Worm (Caenorhabditis elegans): ENCODE results near the gene gldi-5.

The gldi-5 gene

ce11 chrIII:3703397-3703796, 22.9 kb downstream of the gldi-5 start, which contains the start of gene C14B1.3:
Gene C14B1.3, plus strand, starts transcription at chrIII:3703564.
- TF ChIP-seq crh-2 (tag; optimal IDR thresholded peaks at IDR 0.05) (peak; percentile 32), nhr-12 (tag; optimal IDR thresholded peaks at IDR 0.05) (no peak), sma-3 (GFP tag; optimal IDR thresholded peaks at IDR 0.05) (peak; percentile 19), zag-1 (tag; optimal IDR thresholded peaks at IDR 0.05) (no peak), ama-1 (optimal IDR thresholded peaks at IDR 0.05) (no peak), ztf-11 (tag; optimal IDR thresholded peaks at IDR 0.05) (no peak), blmp-1 (tag; optimal IDR thresholded peaks at IDR 0.05; ENCODE audit: insufficient read depth) (peak; percentile 4), lin-11 (tag; optimal IDR thresholded peaks at IDR 0.05) (no peak), ceh-82 (tag; optimal IDR thresholded peaks at IDR 0.05) (no peak), fos-1 (tag; optimal IDR thresholded peaks at IDR 0.05) (peak; percentile 90), egl-27 (tag; optimal IDR thresholded peaks at IDR 0.05) (no peak), dmd-4 (tag; optimal IDR thresholded peaks at IDR 0.05) (no peak), mbf-1 (tag; optimal IDR thresholded peaks at IDR 0.05) (no peak), nhr-237 (tag; optimal IDR thresholded peaks at IDR 0.05) (no peak), elt-3 (tag; optimal IDR thresholded peaks at IDR 0.05) (no peak), ztf-1 (GFP tag; conservative IDR thresholded peaks at IDR 0.05) (no peak), elt-1 (tag; optimal IDR thresholded peaks at IDR 0.05) (no peak), mab-5 (tag; optimal IDR thresholded peaks at IDR 0.05) (no peak), sma-9 (GFP tag; optimal IDR thresholded peaks at IDR 0.05) (peak; percentile 4), sma-9 (tag; optimal IDR thresholded peaks at IDR 0.05) (no peak), nhr-11 (tag; optimal IDR thresholded peaks at IDR 0.05) (no peak), mdl-1 (tag; optimal IDR thresholded peaks at IDR 0.05) (peak in 1 of 2 experiments; percentile 11), C34F6.9 (tag; optimal IDR thresholded peaks at IDR 0.05) (peak; percentile 86), aly-2 (tag; optimal IDR thresholded peaks at IDR 0.05) (no peak), gmeb-1 (tag; optimal IDR thresholded peaks at IDR 0.05) (no peak), unc-55 (GFP tag; optimal IDR thresholded peaks at IDR 0.05) (peak; percentile 56), lsy-2 (tag; optimal IDR thresholded peaks at IDR 0.05) (peak in 1 of 2 experiments; percentile 50), lin-13 (GFP tag; optimal IDR thresholded peaks at IDR 0.05) (peak; percentile 34), nhr-6 (tag; optimal IDR thresholded peaks at IDR 0.05) (no peak), unc-62 (GFP tag; optimal IDR thresholded peaks at IDR 0.05) (no peak), nhr-23 (tag; optimal IDR thresholded peaks at IDR 0.05) (no peak), unc-39 (tag; optimal IDR thresholded peaks at IDR 0.05) (no peak), nhr-129 (tag; optimal IDR thresholded peaks at IDR 0.05) (peak; percentile 21), nhr-21 (tag; optimal IDR thresholded peaks at IDR 0.05) (no peak), sem-4 (tag; optimal IDR thresholded peaks at IDR 0.05) (peak; percentile 28), ceh-16 (tag; optimal IDR thresholded peaks at IDR 0.05) (no peak), peb-1 (tag; optimal IDR thresholded peaks at IDR 0.05) (no peak), ztf-4 (tag; optimal IDR thresholded peaks at IDR 0.05) (no peak)

- TF ChIP-seq nhr-11 (tag; optimal IDR thresholded peaks at IDR 0.05): no peak
- peak; percentile 6 for TF ChIP-seq skn-1 (tag; optimal IDR thresholded peaks at IDR 0.05)
- peak; percentile 64 for TF ChIP-seq C34F6.9 (tag; optimal IDR thresholded peaks at IDR 0.05)
- TF ChIP-seq nhr-25 (tag; optimal IDR thresholded peaks at IDR 0.05): peak; percentile 10
- TF ChIP-seq elt-3 (tag; optimal IDR thresholded peaks at IDR 0.05): no peak
- no peak for TF ChIP-seq gmeb-1 (tag; optimal IDR thresholded peaks at IDR 0.05)
- TF ChIP-seq lin-11 (tag; optimal IDR thresholded peaks at IDR 0.05): no peak
- TF ChIP-seq unc-55 (GFP tag; optimal IDR thresholded peaks at IDR 0.05): peak; percentile 21
- TF ChIP-seq nhr-129 (tag; optimal IDR thresholded peaks at IDR 0.05): peak; percentile 57
- no peak for TF ChIP-seq ceh-16 (tag; optimal IDR thresholded peaks at IDR 0.05)
- TF ChIP-seq unc-39 (tag; optimal IDR thresholded peaks at IDR 0.05): no peak
- TF ChIP-seq egl-27 (tag; optimal IDR thresholded peaks at IDR 0.05): no peak
- TF ChIP-seq crh-2 (tag; optimal IDR thresholded peaks at IDR 0.05): peak; percentile 92
- TF ChIP-seq F13H6.1 (tag; optimal IDR thresholded peaks at IDR 0.05): peak; percentile 25
- TF ChIP-seq ama-1 (optimal IDR thresholded peaks at IDR 0.05): no peak
- no peak for TF ChIP-seq nhr-77 (tag; optimal IDR thresholded peaks at IDR 0.05)
- no peak for TF ChIP-seq ztf-11 (tag; optimal IDR thresholded peaks at IDR 0.05)
- no peak for TF ChIP-seq lin-13 (GFP tag; optimal IDR thresholded peaks at IDR 0.05)
- no peak for TF ChIP-seq snpc-4 (tag; optimal IDR thresholded peaks at IDR 0.05)
- peak; percentile 28 to 62 for TF ChIP-seq mdl-1 (tag; optimal IDR thresholded peaks at IDR 0.05)
- TF ChIP-seq dmd-4 (tag; optimal IDR thresholded peaks at IDR 0.05): no peak
- TF ChIP-seq ztf-1 (GFP tag; conservative IDR thresholded peaks at IDR 0.05): no peak
- TF ChIP-seq lin-39 (tag; optimal IDR thresholded peaks at IDR 0.05): no peak
- TF ChIP-seq elt-1 (tag; optimal IDR thresholded peaks at IDR 0.05): no peak
- peak; percentile 11 for TF ChIP-seq sma-9 (GFP tag; optimal IDR thresholded peaks at IDR 0.05)
- TF ChIP-seq sma-9 (tag; optimal IDR thresholded peaks at IDR 0.05): no peak
- TF ChIP-seq Y55F3AM.14 (GFP tag; optimal IDR thresholded peaks at IDR 0.05): no peak
- TF ChIP-seq ceh-82 (tag; optimal IDR thresholded peaks at IDR 0.05): no peak
- TF ChIP-seq nhr-6 (tag; optimal IDR thresholded peaks at IDR 0.05): no peak
- peak; percentile 35 for TF ChIP-seq nhr-21 (tag; optimal IDR thresholded peaks at IDR 0.05)
- TF ChIP-seq zag-1 (tag; optimal IDR thresholded peaks at IDR 0.05): no peak
- TF ChIP-seq ZK546.5 (tag; optimal IDR thresholded peaks at IDR 0.05): no peak
- TF ChIP-seq fos-1 (tag; optimal IDR thresholded peaks at IDR 0.05): peak; percentile 87
- TF ChIP-seq blmp-1 (tag; optimal IDR thresholded peaks at IDR 0.05; ENCODE audit: insufficient read depth): peak; percentile 17
- TF ChIP-seq sma-3 (GFP tag; optimal IDR thresholded peaks at IDR 0.05): peak; percentile 30
- no peak for TF ChIP-seq ztf-4 (tag; optimal IDR thresholded peaks at IDR 0.05)
- no peak for TF ChIP-seq mab-5 (tag; optimal IDR thresholded peaks at IDR 0.05)
- TF ChIP-seq mbf-1 (tag; optimal IDR thresholded peaks at IDR 0.05): no peak
- peak in 1 of 2 experiments; percentile 33 for TF ChIP-seq lsy-2 (tag; optimal IDR thresholded peaks at IDR 0.05)
- TF ChIP-seq unc-62 (GFP tag; optimal IDR thresholded peaks at IDR 0.05): no peak
Observed at ce11 chrIII:3701411-3702310, 24.6 kb downstream of the gldi-5 start, which contains the start of the genes pdi-1 and C14B1.2. Gene pdi-1, minus strand, starts transcription at chrIII:3701461. Gene C14B1.2, plus strand, starts transcription at chrIII:3702260.
